Fruit fly (Drosophila melanogaster) Kc167 (cell line): ENCODE data around the gene CG46467.

Experiments
- Myc ChIP-seq: fragments of >200 bp; optimal IDR thresholded peaks from 2 replicates; lab custom pipeline; 2017; ENCODE audit warnings: missing external identifiers
- Sin3A ChIP-seq: fragments of >200 bp; optimal IDR thresholded peaks from 2 replicates; lab custom pipeline; 2018; ENCODE audit warnings: missing external identifiers
- h ChIP-seq: fragments of >200 bp; optimal IDR thresholded peaks from 3 replicates; lab custom pipeline; 2018; ENCODE audit warnings: missing external identifiers
- insv ChIP-seq: fragments of >200 bp; optimal IDR thresholded peaks from 3 replicates; lab custom pipeline; 2018; ENCODE audit warnings: missing external identifiers
- psq ChIP-seq: fragments of >200 bp; optimal IDR thresholded peaks from 2 replicates; lab custom pipeline; 2017; ENCODE audit warnings: missing external identifiers
- ttk ChIP-seq: sonication (Bioruptor generic); optimal IDR thresholded peaks from 2 replicates; lab custom pipeline; 2017; ENCODE audit warnings: missing external identifiers

dm6 chr3R:9891948-9892608 lies 17.6 kb downstream of the CG46467 start:
- no peak for TF ChIP-seq Myc (lab: Kevin White, UChicago)
- no peak for TF ChIP-seq psq (lab: Kevin White, UChicago)
- no peak for TF ChIP-seq ttk
- no peak for TF ChIP-seq h (lab: Kevin White, UChicago)
- TF ChIP-seq Sin3A (lab: Kevin White, UChicago): no peak
- no peak for TF ChIP-seq insv
